Worm (Caenorhabditis elegans): ENCODE results near the gene str-124.

ce11 chrX:12781712-12782444 lies 5.8 kb upstream of the str-124 start, which contains the start of gene alh-13:
- TF ChIP-seq Y22D7AL.16 (tag; optimal IDR thresholded peaks at IDR 0.05) (no peak), ceh-34 (tag; optimal IDR thresholded peaks at IDR 0.05) (no peak), nhr-11 (tag; optimal IDR thresholded peaks at IDR 0.05) (no peak), elt-2 (tag; optimal IDR thresholded peaks at IDR 0.05) (no peak), zip-5 (tag; optimal IDR thresholded peaks at IDR 0.05) (no peak), pqm-1 (tag; optimal IDR thresholded peaks at IDR 0.05) (no peak), tbx-7 (tag; optimal IDR thresholded peaks at IDR 0.05) (no peak), odd-2 (tag; optimal IDR thresholded peaks at IDR 0.05) (no peak), hlh-13 (GFP tag; optimal IDR thresholded peaks at IDR 0.05) (no peak), pha-4 (tag; optimal IDR thresholded peaks at IDR 0.05) (no peak), nfya-1 (tag; optimal IDR thresholded peaks at IDR 0.05) (no peak), ceh-14 (tag; optimal IDR thresholded peaks at IDR 0.05) (no peak), ama-1 (optimal IDR thresholded peaks at IDR 0.05) (no peak)
